Worm (Caenorhabditis elegans): Measurements from ENCODE around the gene pqn-8.

- no peak for TF ChIP-seq aly-2 (tag; optimal IDR thresholded peaks at IDR 0.05)
- no peak for TF ChIP-seq zip-4 (GFP tag; optimal IDR thresholded peaks at IDR 0.05)
- no peak for TF ChIP-seq fos-1 (tag; optimal IDR thresholded peaks at IDR 0.05)
- TF ChIP-seq ces-1 (GFP tag; optimal IDR thresholded peaks at IDR 0.05): no peak
- no peak for TF ChIP-seq fkh-10 (GFP tag; optimal IDR thresholded peaks at IDR 0.05)
- no peak for TF ChIP-seq snpc-4 (tag; optimal IDR thresholded peaks at IDR 0.05)
- TF ChIP-seq unc-62 (GFP tag; optimal IDR thresholded peaks at IDR 0.05): no peak
- TF ChIP-seq unc-130 (tag; optimal IDR thresholded peaks at IDR 0.05): no peak
- TF ChIP-seq egl-27 (tag; optimal IDR thresholded peaks at IDR 0.05): no peak
- no peak for TF ChIP-seq tbx-2 (tag; optimal IDR thresholded peaks at IDR 0.05)
- TF ChIP-seq hpl-2 (GFP tag; optimal IDR thresholded peaks at IDR 0.05): no peak
- no peak for TF ChIP-seq xbp-1 (tag; optimal IDR thresholded peaks at IDR 0.05)
These were observed 42.2 kb upstream of the pqn-8 start, which contains the start of gene T16G12.7 for ce11 chrIII:10040013-10040412.
